Fruit fly (Drosophila melanogaster): ENCODE data around the gene Nep5.

DNA sequence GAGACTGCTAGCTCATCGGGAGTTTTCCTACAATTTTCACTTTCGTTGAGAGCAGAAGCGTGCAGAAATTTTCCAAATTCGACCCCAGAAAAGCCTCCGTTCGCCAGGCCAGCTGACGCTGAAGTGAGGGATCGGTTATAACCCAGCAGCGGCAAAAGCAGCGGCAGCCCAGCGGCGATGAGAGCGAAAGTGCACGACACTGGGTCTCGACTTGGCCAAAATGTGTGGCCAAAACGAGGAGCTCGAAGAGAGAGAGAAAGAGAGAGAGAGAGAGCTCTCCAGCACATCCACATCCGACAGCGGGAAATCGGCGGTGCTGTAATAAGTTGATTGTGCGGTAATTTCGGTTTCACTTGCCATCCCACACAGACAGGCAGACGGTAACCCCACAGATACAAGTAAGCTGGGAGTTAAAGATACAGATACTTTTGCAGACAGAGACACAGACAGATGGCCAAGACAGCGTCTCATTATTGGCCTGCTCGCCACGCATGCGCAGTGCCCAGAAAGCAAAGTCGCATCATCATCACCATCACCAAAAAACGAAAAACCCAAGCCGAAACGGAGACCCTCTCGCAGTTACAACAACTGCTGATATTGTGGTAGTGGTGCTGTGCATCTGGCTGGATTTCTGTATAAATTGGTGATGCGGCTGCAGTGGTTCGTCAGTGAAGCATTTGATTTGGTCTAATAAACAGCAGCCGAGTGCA, 15.3 kb downstream of the Nep5 start, which contains the start of gene TwdlT:
- TF ChIP-seq psq (optimal IDR thresholded peaks at IDR 0.05), result no peak
- TF ChIP-seq Sin3A (optimal IDR thresholded peaks at IDR 0.05), result no peak
- no peak for TF ChIP-seq h (optimal IDR thresholded peaks at IDR 0.05)
- no peak for TF ChIP-seq Myc (optimal IDR thresholded peaks at IDR 0.05)

All from Kc167 (cell line).